Fruit fly (Drosophila melanogaster): Measurements from ENCODE around the gene CG17380.

Gene CG17380

dm6 chr3R:23363515-23364124 lies 39.9 kb downstream of the CG17380 start, which contains the start of gene CG4408 (continued):
- TF ChIP-seq Dek (tag; optimal IDR thresholded peaks at IDR 0.05) (peak; percentile 14), dysf (GFP tag; IDR thresholded peaks at IDR 0.05) (0 out of 3 replicates have a peak, but pooled peaks have one; percentile 16), phol (tag; optimal IDR thresholded peaks at IDR 0.05) (peak; percentile 43), pan (optimal IDR thresholded peaks at IDR 0.05) (no peak), pan (GFP tag; optimal IDR thresholded peaks at IDR 0.05 in 1 of 2, IDR thresholded peaks at IDR 0.05 in 1 of 2) (peak in 1 of 2 experiments; percentile 52), CG17359 (tag; optimal IDR thresholded peaks at IDR 0.05) (peak; percentile 51), Camta (GFP tag; optimal IDR thresholded peaks at IDR 0.05) (no peak), CG11247 (GFP tag; IDR thresholded peaks at IDR 0.05) (no peak), CG5245 (GFP tag; optimal IDR thresholded peaks at IDR 0.05) (peak; percentile 0), sens (GFP tag) (peak; percentile 79), CG1832 (GFP tag; optimal IDR thresholded peaks at IDR 0.05) (no peak), Bgb (GFP tag; IDR thresholded peaks at IDR 0.05; ENCODE audit: partially characterized antibody) (no peak), CG17361 (GFP tag; IDR thresholded peaks at IDR 0.05) (0 out of 3 replicates have a peak, but pooled peaks have one; percentile 22), CG10274 (GFP tag; optimal IDR thresholded peaks at IDR 0.05) (peak; percentile 84), grau (tag; optimal IDR thresholded peaks at IDR 0.05) (peak; percentile 46), CG15696 (tag; optimal IDR thresholded peaks at IDR 0.05) (peak; percentile 0), gce (GFP tag; IDR thresholded peaks at IDR 0.05) (no peak), Meics (GFP tag; optimal IDR thresholded peaks at IDR 0.05) (peak; percentile 53), az2 (GFP tag; optimal IDR thresholded peaks at IDR 0.05) (no peak), CG17328 (GFP tag; IDR thresholded peaks at IDR 0.05) (peak; percentile 20; the same call in 1 of the 2 replicates), Xrp1 (GFP tag; IDR thresholded peaks at IDR 0.05) (peak; percentile 60), tup (GFP tag; optimal IDR thresholded peaks at IDR 0.05) (no peak), Ets65A (GFP tag) (peak; percentile 30), ci (GFP tag; IDR thresholded peaks at IDR 0.05) (0 out of 3 replicates have a peak, but pooled peaks have one; percentile 20), fd3F (GFP tag; optimal IDR thresholded peaks at IDR 0.05) (peak; percentile 4), CG8924 (tag; optimal IDR thresholded peaks at IDR 0.05) (peak; percentile 32), CG30431 (GFP tag; optimal IDR thresholded peaks at IDR 0.05) (no peak), esg (GFP tag; conservative IDR thresholded peaks at IDR 0.05) (0 out of 2 replicates have a peak, but pooled peaks have one; percentile 11), CG2678 (tag; optimal IDR thresholded peaks at IDR 0.05) (peak; percentile 65), zfh2 (GFP tag; optimal IDR thresholded peaks at IDR 0.05) (peak; percentile 53), PHDP (tag; optimal IDR thresholded peaks at IDR 0.05) (peak; percentile 43), lola (GFP tag; optimal IDR thresholded peaks at IDR 0.05) (no peak), CG11560 (tag; IDR thresholded peaks at IDR 0.05) (0 out of 3 replicates have a peak, but pooled peaks have one; percentile 32), CG12391 (tag; optimal IDR thresholded peaks at IDR 0.05) (peak; percentile 10), al (GFP tag; IDR thresholded peaks at IDR 0.05) (peak; percentile 18; the same call in 1 of the 2 replicates), pum (GFP tag; optimal IDR thresholded peaks at IDR 0.05) (no peak), dmrt99B (tag; optimal IDR thresholded peaks at IDR 0.05) (peak; percentile 31), CG11695 (GFP tag; IDR thresholded peaks at IDR 0.05) (0 out of 3 replicates have a peak, but pooled peaks have one; percentile 10), CoRest (tag; optimal IDR thresholded peaks at IDR 0.05) (peak; percentile 32), D19A (tag; optimal IDR thresholded peaks at IDR 0.05) (peak; percentile 25), jumu (GFP tag; optimal IDR thresholded peaks at IDR 0.05) (no peak), Sox102F (GFP tag; optimal IDR thresholded peaks at IDR 0.05) (peak; percentile 37), CG3281 (GFP tag; optimal IDR thresholded peaks at IDR 0.05) (peak; percentile 48), HLH3B (GFP tag; IDR thresholded peaks at IDR 0.05) (0 out of 2 replicates have a peak, but pooled peaks have one; percentile 30), Chrac-16 (GFP tag; optimal IDR thresholded peaks at IDR 0.05) (no peak), CG18599 (GFP tag; optimal IDR thresholded peaks at IDR 0.05) (peak; percentile 69), Awh (GFP tag; IDR thresholded peaks at IDR 0.05) (0 out of 2 replicates have a peak, but pooled peaks have one; percentile 6), Atf6 (GFP tag; IDR thresholded peaks at IDR 0.05) (peak; percentile 27; the same call in 1 of the 2 replicates), Aef1 (GFP tag; IDR thresholded peaks at IDR 0.05) (peak; percentile 31; the same call in 1 of the 3 replicates)

Data from whole organism, embryonic.